Fruit fly (Drosophila melanogaster): ENCODE data around the gene Npc2e.
A peak's percentile ranks its signal among the peaks of the same experiment; 100 is the strongest.

Gene Npc2e

dm6 chr3R:10075323-10075788, 22.2 kb downstream of the Npc2e start, which contains the start of gene Alp13:
TSS of gene Alp13 (minus strand) at chr3R:10075373.
- TF ChIP-seq Hr96 (GFP tag; optimal IDR thresholded peaks at IDR 0.05) = peak; percentile 21
- TF ChIP-seq bab1 (GFP tag; optimal IDR thresholded peaks at IDR 0.05) = no peak
- TF ChIP-seq Crg-1 (GFP tag; optimal IDR thresholded peaks at IDR 0.05) = no peak
- no peak for TF ChIP-seq tj (GFP tag; optimal IDR thresholded peaks at IDR 0.05)
- peak; percentile 47 for TF ChIP-seq CG11617 (GFP tag; optimal IDR thresholded peaks at IDR 0.05)
- no peak for TF ChIP-seq Clk (GFP tag; optimal IDR thresholded peaks at IDR 0.05)
- TF ChIP-seq CG1620 (GFP tag; optimal IDR thresholded peaks at IDR 0.05) = no peak
- TF ChIP-seq CG14711 (tag; optimal IDR thresholded peaks at IDR 0.05) = no peak
- peak; percentile 62 for TF ChIP-seq CG33017 (tag; optimal IDR thresholded peaks at IDR 0.05)
- TF ChIP-seq ovo (GFP tag; optimal IDR thresholded peaks at IDR 0.05) = no peak
- peak; percentile 53 for TF ChIP-seq CG5204 (GFP tag; optimal IDR thresholded peaks at IDR 0.05)
- no peak for TF ChIP-seq cnc (optimal IDR thresholded peaks at IDR 0.05)
- peak; percentile 49 for TF ChIP-seq CG7101 (tag; optimal IDR thresholded peaks at IDR 0.05)
- no peak for TF ChIP-seq Mnt (GFP tag; optimal IDR thresholded peaks at IDR 0.05)
- TF ChIP-seq pad (GFP tag; optimal IDR thresholded peaks at IDR 0.05) = peak; percentile 24
- TF ChIP-seq kay (GFP tag; ENCODE audit: borderline replicate concordance) = peak; percentile 7
- TF ChIP-seq toe (GFP tag; optimal IDR thresholded peaks at IDR 0.05) = no peak
- TF ChIP-seq CG12768 (GFP tag; optimal IDR thresholded peaks at IDR 0.05) = peak; percentile 35
- TF ChIP-seq cic (GFP tag; optimal IDR thresholded peaks at IDR 0.05) = peak; percentile 25
- TF ChIP-seq CG7045 (GFP tag; optimal IDR thresholded peaks at IDR 0.05) = no peak

dm6 chr3R:10076665-10077064, 23.5 kb downstream of the Npc2e start:
- TF ChIP-seq bab1 (GFP tag; optimal IDR thresholded peaks at IDR 0.05) (peak; percentile 36), CG33017 (tag; optimal IDR thresholded peaks at IDR 0.05) (peak; percentile 16), CG12768 (GFP tag; optimal IDR thresholded peaks at IDR 0.05) (no peak), ovo (GFP tag; optimal IDR thresholded peaks at IDR 0.05) (no peak), CG7101 (tag; optimal IDR thresholded peaks at IDR 0.05) (peak; percentile 27), kay (GFP tag; ENCODE audit: borderline replicate concordance) (peak; percentile 74), CG5204 (GFP tag; optimal IDR thresholded peaks at IDR 0.05) (no peak), CG1620 (GFP tag; optimal IDR thresholded peaks at IDR 0.05) (peak; percentile 19), Clk (GFP tag; optimal IDR thresholded peaks at IDR 0.05) (no peak), tj (GFP tag; optimal IDR thresholded peaks at IDR 0.05) (no peak), toe (GFP tag; optimal IDR thresholded peaks at IDR 0.05) (no peak), Mnt (GFP tag; optimal IDR thresholded peaks at IDR 0.05) (peak; percentile 9), CG11617 (GFP tag; optimal IDR thresholded peaks at IDR 0.05) (no peak), Hr96 (GFP tag; optimal IDR thresholded peaks at IDR 0.05) (no peak), Crg-1 (GFP tag; optimal IDR thresholded peaks at IDR 0.05) (peak; percentile 30), cnc (optimal IDR thresholded peaks at IDR 0.05) (no peak), pad (GFP tag; optimal IDR thresholded peaks at IDR 0.05) (peak; percentile 42), cic (GFP tag; optimal IDR thresholded peaks at IDR 0.05) (no peak), CG14711 (tag; optimal IDR thresholded peaks at IDR 0.05) (no peak), CG7045 (GFP tag; optimal IDR thresholded peaks at IDR 0.05) (no peak)

- TF ChIP-seq CG7101 (tag; optimal IDR thresholded peaks at IDR 0.05) (no peak), CG14711 (tag; optimal IDR thresholded peaks at IDR 0.05) (peak; percentile 0), kay (GFP tag; ENCODE audit: borderline replicate concordance) (peak; percentile 97)
These were observed 25.5 kb downstream of the Npc2e start for dm6 chr3R:10078468-10079143.

DNA sequence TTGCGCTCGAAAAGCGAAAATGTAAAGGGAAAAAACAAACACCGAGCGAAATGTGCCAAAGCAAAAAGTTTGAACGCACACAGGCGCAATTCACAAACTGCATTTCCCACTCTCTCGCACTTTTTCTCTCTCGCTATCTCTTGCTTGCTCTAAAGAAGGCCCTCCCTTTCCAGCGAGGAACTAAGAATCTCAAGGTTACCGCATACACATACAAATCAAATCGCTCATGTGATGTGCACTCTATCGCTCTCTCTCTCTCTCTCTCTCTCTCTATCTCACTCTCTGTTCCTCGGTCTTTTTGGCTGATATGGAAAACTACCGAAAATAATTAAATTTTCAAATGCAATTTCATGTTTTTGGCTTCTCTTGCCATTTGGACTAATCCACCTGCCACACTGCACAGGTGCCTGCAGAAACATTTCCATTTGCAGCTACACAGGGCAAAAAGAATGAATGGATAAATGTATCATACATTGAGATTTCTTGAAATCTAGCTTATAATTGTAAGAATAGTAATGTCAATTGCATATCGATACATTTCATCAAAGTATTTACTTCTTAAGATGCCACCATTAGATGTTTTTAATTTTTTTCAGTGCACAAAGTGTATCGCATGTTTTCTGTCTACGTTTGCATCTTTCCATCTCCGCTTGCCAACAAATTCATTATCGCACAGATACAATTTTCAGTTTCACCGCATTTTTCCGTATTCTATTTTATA, 26.3 kb downstream of the Npc2e start:
- TF ChIP-seq Hr96 (GFP tag; optimal IDR thresholded peaks at IDR 0.05) = peak; percentile 93
- peak in 1 of 2 experiments; percentile 64 for TF ChIP-seq cnc (optimal IDR thresholded peaks at IDR 0.05)
- peak; percentile 11 for TF ChIP-seq bab1 (GFP tag; optimal IDR thresholded peaks at IDR 0.05)
- TF ChIP-seq CG1620 (GFP tag; optimal IDR thresholded peaks at IDR 0.05) = peak; percentile 85
- TF ChIP-seq ovo (GFP tag; optimal IDR thresholded peaks at IDR 0.05) = peak; percentile 73
- TF ChIP-seq toe (GFP tag; optimal IDR thresholded peaks at IDR 0.05) = peak; percentile 97
- TF ChIP-seq CG7101 (tag; optimal IDR thresholded peaks at IDR 0.05) = peak; percentile 97
- TF ChIP-seq CG5204 (GFP tag; optimal IDR thresholded peaks at IDR 0.05) = peak; percentile 98
- TF ChIP-seq CG12768 (GFP tag; optimal IDR thresholded peaks at IDR 0.05) = peak; percentile 99
- TF ChIP-seq CG33017 (tag; optimal IDR thresholded peaks at IDR 0.05) = peak; percentile 98
- TF ChIP-seq kay (GFP tag; ENCODE audit: borderline replicate concordance) = no peak
- TF ChIP-seq Clk (GFP tag; optimal IDR thresholded peaks at IDR 0.05) = peak; percentile 97
- peak; percentile 97 for TF ChIP-seq CG11617 (GFP tag; optimal IDR thresholded peaks at IDR 0.05)
- peak; percentile 76 for TF ChIP-seq cic (GFP tag; optimal IDR thresholded peaks at IDR 0.05)
- TF ChIP-seq tj (GFP tag; optimal IDR thresholded peaks at IDR 0.05) = peak; percentile 93
- peak; percentile 75 for TF ChIP-seq Mnt (GFP tag; optimal IDR thresholded peaks at IDR 0.05)
- peak; percentile 98 for TF ChIP-seq CG7045 (GFP tag; optimal IDR thresholded peaks at IDR 0.05)
- TF ChIP-seq pad (GFP tag; optimal IDR thresholded peaks at IDR 0.05) = peak; percentile 83
- TF ChIP-seq CG14711 (tag; optimal IDR thresholded peaks at IDR 0.05) = peak; percentile 94
- peak; percentile 93 for TF ChIP-seq Crg-1 (GFP tag; optimal IDR thresholded peaks at IDR 0.05)

dm6 chr3R:10080699-10081098, 27.6 kb downstream of the Npc2e start:
- no peak for TF ChIP-seq ovo (GFP tag; optimal IDR thresholded peaks at IDR 0.05)
- TF ChIP-seq CG11617 (GFP tag; optimal IDR thresholded peaks at IDR 0.05) = no peak
- TF ChIP-seq kay (GFP tag; ENCODE audit: borderline replicate concordance) = no peak
- no peak for TF ChIP-seq Clk (GFP tag; optimal IDR thresholded peaks at IDR 0.05)
- no peak for TF ChIP-seq CG7045 (GFP tag; optimal IDR thresholded peaks at IDR 0.05)
- peak; percentile 12 for TF ChIP-seq CG12768 (GFP tag; optimal IDR thresholded peaks at IDR 0.05)
- TF ChIP-seq Crg-1 (GFP tag; optimal IDR thresholded peaks at IDR 0.05) = peak; percentile 26
- no peak for TF ChIP-seq cnc (optimal IDR thresholded peaks at IDR 0.05)
- TF ChIP-seq toe (GFP tag; optimal IDR thresholded peaks at IDR 0.05) = no peak
- no peak for TF ChIP-seq CG14711 (tag; optimal IDR thresholded peaks at IDR 0.05)
- TF ChIP-seq CG5204 (GFP tag; optimal IDR thresholded peaks at IDR 0.05) = no peak
- peak; percentile 83 for TF ChIP-seq pad (GFP tag; optimal IDR thresholded peaks at IDR 0.05)
- peak; percentile 76 for TF ChIP-seq cic (GFP tag; optimal IDR thresholded peaks at IDR 0.05)
- no peak for TF ChIP-seq bab1 (GFP tag; optimal IDR thresholded peaks at IDR 0.05)
- no peak for TF ChIP-seq CG33017 (tag; optimal IDR thresholded peaks at IDR 0.05)
- peak; percentile 68 for TF ChIP-seq tj (GFP tag; optimal IDR thresholded peaks at IDR 0.05)
- TF ChIP-seq Mnt (GFP tag; optimal IDR thresholded peaks at IDR 0.05) = no peak
